Fruit fly (Drosophila melanogaster): ENCODE measurements around the gene sn.

Gene sn

dm6 chrX:7986551-7986950 is 22.7 kb downstream of the sn start:
- TF ChIP-seq br (optimal IDR thresholded peaks at IDR 0.05), result no peak
- TF ChIP-seq gro (GFP tag; optimal IDR thresholded peaks at IDR 0.05), result no peak
- TF ChIP-seq CG9437 (GFP tag; optimal IDR thresholded peaks at IDR 0.05), result no peak
- no peak for TF ChIP-seq Opbp (GFP tag; IDR thresholded peaks at IDR 0.05; ENCODE audit: partially characterized antibody)
- TF ChIP-seq CG31388 (GFP tag; optimal IDR thresholded peaks at IDR 0.05), result no peak
- TF ChIP-seq Ets97D (GFP tag; optimal IDR thresholded peaks at IDR 0.05), result peak; percentile 72
- no peak for TF ChIP-seq gsb-n (tag; optimal IDR thresholded peaks at IDR 0.05)
- no peak for TF ChIP-seq cato (GFP tag; optimal IDR thresholded peaks at IDR 0.05; ENCODE audit: borderline replicate concordance)
- TF ChIP-seq CG14667 (GFP tag; IDR thresholded peaks at IDR 0.05), result no peak
- no peak for TF ChIP-seq CG17359 (tag; optimal IDR thresholded peaks at IDR 0.05)
- TF ChIP-seq CG1603 (tag; optimal IDR thresholded peaks at IDR 0.05), result peak; percentile 13
- peak; percentile 81 for TF ChIP-seq Myb (GFP tag; optimal IDR thresholded peaks at IDR 0.05)
- no peak for TF ChIP-seq nau (GFP tag; optimal IDR thresholded peaks at IDR 0.05)
- TF ChIP-seq CoRest (tag; optimal IDR thresholded peaks at IDR 0.05), result peak; percentile 16
- no peak for TF ChIP-seq CG18476 (GFP tag; optimal IDR thresholded peaks at IDR 0.05)
- TF ChIP-seq fd102C (GFP tag; optimal IDR thresholded peaks at IDR 0.05), result no peak
- TF ChIP-seq mam (GFP tag; optimal IDR thresholded peaks at IDR 0.05), result no peak
- TF ChIP-seq repo (GFP tag; optimal IDR thresholded peaks at IDR 0.05), result no peak
- TF ChIP-seq C15 (GFP tag; IDR thresholded peaks at IDR 0.05), result no peak
- TF ChIP-seq cwo (GFP tag; optimal IDR thresholded peaks at IDR 0.05), result no peak
- no peak for TF ChIP-seq CG15479 (GFP tag; optimal IDR thresholded peaks at IDR 0.05)
- TF ChIP-seq CG7556 (GFP tag; optimal IDR thresholded peaks at IDR 0.05), result no peak
- TF ChIP-seq CG17361 (GFP tag; IDR thresholded peaks at IDR 0.05), result no peak
- no peak for TF ChIP-seq CG10565 (GFP tag; optimal IDR thresholded peaks at IDR 0.05)
- TF ChIP-seq Rfx (GFP tag; IDR thresholded peaks at IDR 0.05), result 0 out of 2 replicates have a peak, but pooled peaks have one; percentile 12
- TF ChIP-seq phol (tag; optimal IDR thresholded peaks at IDR 0.05), result peak; percentile 61
- no peak for TF ChIP-seq CG15696 (tag; optimal IDR thresholded peaks at IDR 0.05)
- no peak for TF ChIP-seq CG6272 (GFP tag; IDR thresholded peaks at IDR 0.05)
- TF ChIP-seq Optix (GFP tag; IDR thresholded peaks at IDR 0.05), result no peak
- no peak for TF ChIP-seq sc (optimal IDR thresholded peaks at IDR 0.05)
- no peak for TF ChIP-seq sc (GFP tag; optimal IDR thresholded peaks at IDR 0.05)
- TF ChIP-seq lbe (GFP tag; optimal IDR thresholded peaks at IDR 0.05), result no peak
- TF ChIP-seq CG9876 (GFP tag; optimal IDR thresholded peaks at IDR 0.05), result no peak
- no peak for TF ChIP-seq Xrp1 (GFP tag; IDR thresholded peaks at IDR 0.05)
- no peak for TF ChIP-seq pros (GFP tag; optimal IDR thresholded peaks at IDR 0.05)
- TF ChIP-seq Dp (GFP tag; optimal IDR thresholded peaks at IDR 0.05), result peak; percentile 43
- no peak for TF ChIP-seq CG7357 (GFP tag; IDR thresholded peaks at IDR 0.05)
- TF ChIP-seq hth (optimal IDR thresholded peaks at IDR 0.05), result no peak
- TF ChIP-seq gcm (GFP tag; optimal IDR thresholded peaks at IDR 0.05), result no peak
- TF ChIP-seq pzg (GFP tag; optimal IDR thresholded peaks at IDR 0.05), result peak; percentile 17
- TF ChIP-seq CG14710 (tag; optimal IDR thresholded peaks at IDR 0.05), result no peak
- no peak for TF ChIP-seq fd96Cb (tag; optimal IDR thresholded peaks at IDR 0.05)
- no peak for TF ChIP-seq Max (GFP tag; optimal IDR thresholded peaks at IDR 0.05)
- TF ChIP-seq ci (GFP tag; IDR thresholded peaks at IDR 0.05), result peak; percentile 52; the same call in 2 of the 3 replicates
- TF ChIP-seq CG2116 (GFP tag; optimal IDR thresholded peaks at IDR 0.05), result peak; percentile 96
- TF ChIP-seq otp (GFP tag; IDR thresholded peaks at IDR 0.05), result no peak
- no peak for TF ChIP-seq dm (GFP tag; optimal IDR thresholded peaks at IDR 0.05)
- no peak for TF ChIP-seq nom (GFP tag; optimal IDR thresholded peaks at IDR 0.05)
- peak; percentile 64 for TF ChIP-seq stwl (tag; optimal IDR thresholded peaks at IDR 0.05)
- no peak for TF ChIP-seq slbo (GFP tag; IDR thresholded peaks at IDR 0.05)
- no peak for TF ChIP-seq Oaz (GFP tag; IDR thresholded peaks at IDR 0.05)
- peak; percentile 58 for TF ChIP-seq E2f2 (GFP tag; IDR thresholded peaks at IDR 0.05)

Data from whole organism, embryonic.